Worm (Caenorhabditis elegans): Measurements from ENCODE around the gene fbxa-32.

fbxa-32 gene

DNA sequence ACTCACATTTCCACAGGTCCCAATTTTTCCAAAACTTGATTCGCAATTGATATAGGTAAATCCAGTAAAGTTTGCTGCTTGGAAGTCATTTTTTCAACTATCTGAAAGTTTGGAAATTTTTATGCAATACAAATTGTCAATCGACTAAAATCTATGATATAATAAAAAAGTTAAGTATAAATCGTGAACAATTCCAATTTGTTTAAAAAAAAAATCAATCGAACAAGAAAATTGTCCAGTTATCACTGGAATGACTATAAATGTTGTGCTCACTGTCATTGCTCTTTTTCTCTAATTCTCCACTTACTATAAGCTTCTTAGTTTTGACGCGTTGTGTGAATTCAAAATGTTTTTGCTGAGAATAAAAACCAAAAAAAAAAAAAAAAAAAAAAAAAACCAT lies at the start of gene fbxa-32:
TSS of gene fbxa-32 (minus strand) at position 101 of the 400 bp plus-strand sequence.
- no peak for TF ChIP-seq unc-62 (GFP tag; optimal IDR thresholded peaks at IDR 0.05)

DNA sequence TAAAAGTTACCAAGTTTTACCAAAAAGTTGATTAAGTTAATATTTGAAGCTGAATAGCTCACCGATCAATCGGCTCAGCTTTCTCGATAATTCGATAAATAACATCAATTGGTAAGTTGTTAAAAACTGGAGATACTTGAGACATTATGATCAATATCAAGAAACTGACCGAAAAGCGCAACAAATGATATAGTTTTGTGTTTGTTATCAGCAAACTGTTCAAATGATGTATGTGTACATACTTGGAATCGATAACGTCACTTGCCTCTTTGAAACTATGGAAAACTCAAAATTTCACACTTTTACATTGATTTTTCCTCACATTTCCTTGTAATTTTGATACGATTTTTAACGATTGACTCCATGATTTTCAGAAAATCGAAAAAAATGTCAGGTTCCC lies 46.0 kb upstream of the fbxa-32 start, which contains the start of the genes fbxa-80 and fbxa-19:
TSS of gene fbxa-80 (minus strand) at position 173 of the 400 bp plus-strand sequence.
TSS of gene fbxa-19 (plus strand) at position 364 of the 400 bp plus-strand sequence.
- no peak for TF ChIP-seq unc-62 (GFP tag; optimal IDR thresholded peaks at IDR 0.05)

DNA sequence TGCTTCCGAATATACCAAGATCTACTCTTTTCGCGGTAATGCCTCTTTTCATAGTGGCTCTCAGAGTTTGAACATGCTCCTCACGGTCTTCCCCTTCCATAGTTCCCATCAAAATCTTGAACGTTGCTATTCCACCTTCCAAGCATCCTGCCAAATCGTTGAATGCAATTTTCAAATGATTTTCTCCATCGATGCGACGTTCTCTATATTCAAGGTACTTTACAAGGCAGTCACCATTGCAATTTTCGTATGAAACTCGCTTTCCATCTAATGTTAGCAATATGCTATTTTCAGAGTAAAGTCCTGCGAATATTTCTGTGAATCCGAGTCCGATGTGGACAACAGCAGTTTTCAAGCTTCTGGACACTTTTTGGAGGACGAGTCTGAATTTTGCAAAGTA lies 45.2 kb upstream of the fbxa-32 start:
- no peak for TF ChIP-seq unc-62 (GFP tag; optimal IDR thresholded peaks at IDR 0.05)

DNA sequence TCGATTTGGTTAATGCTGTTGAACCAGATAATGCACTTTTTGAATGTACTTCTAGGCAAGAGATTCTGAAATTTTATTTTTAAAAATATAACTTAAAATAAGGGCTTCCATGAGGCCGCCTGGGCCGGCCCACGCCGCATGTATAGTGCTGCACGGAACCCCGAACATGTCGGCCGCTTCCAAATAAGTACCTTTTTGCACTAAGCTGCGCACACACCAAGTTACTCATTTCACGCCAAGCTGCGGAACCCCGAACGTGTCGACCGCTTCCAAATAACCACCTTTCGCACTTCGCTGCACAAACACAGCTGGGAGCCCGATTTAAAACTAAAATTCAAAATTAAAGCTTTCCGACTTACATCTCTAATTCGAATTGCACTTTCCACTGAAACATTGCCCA lies 42.3 kb upstream of the fbxa-32 start:
- no peak for TF ChIP-seq unc-62 (GFP tag; optimal IDR thresholded peaks at IDR 0.05)

DNA sequence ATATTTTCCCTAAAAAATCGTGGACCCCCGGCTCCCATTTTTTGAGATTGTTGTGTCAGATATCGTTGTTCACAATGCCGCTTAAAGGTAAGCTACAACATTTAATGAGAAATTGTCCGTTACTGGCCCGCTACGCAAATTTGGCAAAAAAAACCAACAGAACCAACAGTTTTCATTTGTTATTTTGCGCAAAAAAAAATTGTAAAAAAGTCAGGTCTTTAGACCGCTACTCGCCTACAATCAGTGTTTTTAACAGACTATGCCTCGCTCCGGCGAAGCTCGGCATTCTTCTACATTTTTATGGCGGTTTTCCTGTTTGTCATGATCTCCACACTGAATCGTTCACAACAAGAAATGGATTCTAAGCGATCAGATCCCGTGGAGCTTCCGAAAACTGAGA lies 39.8 kb upstream of the fbxa-32 start, which contains the start of gene Y82E9BL.12:
TSS of gene Y82E9BL.12 (plus strand) at position 301 of the 400 bp plus-strand sequence.
- TF ChIP-seq unc-62 (GFP tag; optimal IDR thresholded peaks at IDR 0.05) = no peak

DNA sequence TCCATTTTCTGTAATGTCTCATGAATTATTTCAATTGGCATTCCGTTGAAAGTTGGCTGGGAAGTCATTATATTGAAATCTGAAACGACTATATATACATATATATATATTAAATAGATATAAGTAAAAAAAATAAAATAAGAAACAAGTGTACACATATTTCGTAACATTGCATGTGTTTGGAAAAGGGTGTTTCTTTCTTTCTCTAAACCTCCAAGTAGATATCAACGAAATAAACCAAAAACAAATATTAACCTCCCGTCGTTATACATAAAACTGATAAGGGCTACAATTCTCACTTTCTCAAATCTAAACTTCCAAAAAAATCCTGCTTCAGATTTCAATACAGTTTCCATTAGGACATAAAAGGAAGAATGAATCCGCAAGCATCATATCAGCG lies 39.2 kb upstream of the fbxa-32 start, which contains the start of gene fbxa-79:
TSS of gene fbxa-79 (minus strand) at position 86 of the 400 bp plus-strand sequence.
- no peak for TF ChIP-seq unc-62 (GFP tag; optimal IDR thresholded peaks at IDR 0.05)

DNA sequence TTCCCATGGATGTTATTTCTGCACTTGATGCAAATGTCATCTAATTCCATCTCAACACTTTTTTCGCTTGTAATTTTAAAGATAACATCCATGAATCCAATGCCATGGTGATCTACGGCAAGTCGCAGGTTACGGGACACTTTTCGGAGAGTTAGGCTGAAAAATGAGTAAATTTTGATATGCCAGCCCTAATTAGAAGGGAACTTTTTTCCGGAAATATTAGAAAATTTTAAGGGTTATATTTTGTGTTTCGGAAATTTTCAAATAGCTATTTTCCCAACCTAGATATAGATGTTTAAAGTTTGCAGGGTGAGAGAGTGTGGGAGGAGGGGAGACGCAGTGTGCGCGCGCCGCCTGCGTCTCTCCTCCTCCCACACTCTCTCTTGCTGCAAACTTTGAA lies 38.3 kb upstream of the fbxa-32 start:
- no peak for TF ChIP-seq unc-62 (GFP tag; optimal IDR thresholded peaks at IDR 0.05)

DNA sequence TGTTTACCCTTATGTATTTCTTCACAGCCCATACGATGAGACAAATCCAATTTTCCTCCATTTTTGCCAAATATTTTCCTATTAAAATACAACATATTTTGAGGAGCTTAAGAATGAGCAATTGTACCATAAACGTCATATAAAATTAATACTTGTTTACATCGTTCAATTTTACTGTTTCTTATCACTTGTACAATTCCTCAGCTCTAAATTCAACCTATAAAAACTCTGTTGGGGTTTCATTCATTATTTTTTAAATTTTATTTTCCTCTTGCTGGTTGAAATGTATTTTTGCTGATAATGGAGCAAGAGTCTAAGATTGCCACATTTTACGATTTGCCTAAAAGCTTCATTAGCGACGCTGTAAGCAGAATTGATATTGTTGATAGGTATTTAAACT lies 34.4 kb upstream of the fbxa-32 start, which contains the start of gene fbxa-75:
TSS of gene fbxa-75 (plus strand) at position 301 of the 400 bp plus-strand sequence.
- TF ChIP-seq unc-62 (GFP tag; optimal IDR thresholded peaks at IDR 0.05) = no peak

DNA sequence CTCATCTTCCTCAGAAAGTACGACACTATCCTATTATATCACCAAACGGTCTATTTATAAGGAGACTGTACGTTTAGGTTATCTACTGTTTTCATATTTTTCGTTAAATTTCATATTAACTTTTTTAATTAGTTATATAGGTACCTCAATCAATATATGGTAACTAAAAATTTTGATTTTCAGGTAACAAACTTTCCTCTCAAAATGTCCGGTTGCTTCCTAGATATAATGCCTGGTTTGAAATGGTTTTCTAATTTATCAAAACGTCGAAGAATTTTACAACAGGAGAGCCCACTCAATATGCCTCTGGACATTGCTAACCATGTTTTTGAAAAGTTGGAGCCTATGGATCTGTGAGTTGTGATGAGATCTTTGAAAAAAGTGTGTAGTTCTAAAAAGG lies 28.5 kb upstream of the fbxa-32 start, which contains the start of gene fbxa-28:
TSS of gene fbxa-28 (plus strand) at position 301 of the 400 bp plus-strand sequence.
- no peak for TF ChIP-seq unc-62 (GFP tag; optimal IDR thresholded peaks at IDR 0.05)

DNA sequence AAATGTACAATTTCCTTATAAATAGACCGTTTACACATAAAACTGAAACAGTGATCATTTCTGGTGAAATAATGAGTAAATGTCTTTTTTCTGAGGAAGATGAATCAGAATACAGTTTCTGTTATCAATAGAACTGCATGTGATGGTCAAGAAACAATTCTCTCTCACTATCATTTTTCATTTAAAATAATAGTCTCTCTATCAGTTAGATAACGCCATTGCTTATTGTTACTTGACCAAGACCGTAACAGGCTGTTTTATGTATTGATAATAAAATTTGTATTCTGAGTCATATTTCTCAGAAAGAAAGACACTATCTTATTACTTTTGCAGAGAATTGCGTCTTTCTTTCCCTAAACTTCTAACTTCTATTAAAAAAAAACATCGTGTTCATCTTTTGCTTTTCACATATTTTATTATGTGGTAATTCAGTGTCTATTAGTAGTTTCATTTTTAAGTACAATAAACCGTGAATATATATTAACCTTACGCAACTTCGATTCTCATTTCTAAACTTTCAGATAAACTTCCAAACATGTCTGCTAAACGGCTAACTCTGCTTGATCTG lies 26.2 kb upstream of the fbxa-32 start, which contains the start of gene fbxa-35:
TSS of gene fbxa-35 (plus strand) at position 518 of the 568 bp plus-strand sequence.
- no peak for TF ChIP-seq unc-62 (GFP tag; optimal IDR thresholded peaks at IDR 0.05)

DNA sequence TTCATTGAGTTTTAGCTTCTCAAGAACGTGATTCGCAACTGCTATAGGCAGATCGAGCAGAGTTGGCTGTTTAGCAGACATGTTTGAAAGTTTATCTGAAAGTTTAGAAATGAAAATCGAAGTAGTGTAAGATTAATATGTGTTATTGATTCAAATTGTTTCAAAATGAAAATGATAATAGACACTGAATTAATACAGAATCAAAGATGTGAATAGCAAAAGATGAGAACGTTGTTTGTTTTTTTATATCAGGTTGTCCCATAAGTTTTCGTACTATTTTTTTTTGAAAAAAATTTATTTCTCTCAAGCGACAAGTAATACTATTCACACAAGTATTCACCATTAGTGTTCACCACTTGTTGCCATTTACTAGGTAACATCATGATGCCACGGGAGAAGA lies 24.1 kb upstream of the fbxa-32 start, which contains the start of gene fbxa-36:
TSS of gene fbxa-36 (minus strand) at position 101 of the 400 bp plus-strand sequence.
- no peak for TF ChIP-seq unc-62 (GFP tag; optimal IDR thresholded peaks at IDR 0.05)

DNA sequence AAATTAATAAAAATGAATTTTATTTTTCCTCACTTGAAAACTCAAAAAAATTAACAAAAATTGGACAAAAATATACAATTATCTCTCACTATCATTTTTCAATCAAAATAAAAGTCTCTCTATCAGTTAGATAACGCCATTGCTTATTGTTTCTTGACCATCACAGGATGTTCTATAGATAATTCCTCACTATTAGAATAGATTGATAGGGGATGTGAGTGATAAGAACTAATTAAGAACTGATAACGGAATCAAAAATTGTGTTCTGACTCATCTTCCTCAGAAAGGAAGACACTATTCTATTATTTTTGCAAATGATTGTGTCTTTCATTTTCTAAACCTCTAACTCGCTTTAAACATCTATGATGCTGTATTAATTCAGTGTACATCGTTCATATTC lies 20.1 kb upstream of the fbxa-32 start:
- no peak for TF ChIP-seq unc-62 (GFP tag; optimal IDR thresholded peaks at IDR 0.05)

DNA sequence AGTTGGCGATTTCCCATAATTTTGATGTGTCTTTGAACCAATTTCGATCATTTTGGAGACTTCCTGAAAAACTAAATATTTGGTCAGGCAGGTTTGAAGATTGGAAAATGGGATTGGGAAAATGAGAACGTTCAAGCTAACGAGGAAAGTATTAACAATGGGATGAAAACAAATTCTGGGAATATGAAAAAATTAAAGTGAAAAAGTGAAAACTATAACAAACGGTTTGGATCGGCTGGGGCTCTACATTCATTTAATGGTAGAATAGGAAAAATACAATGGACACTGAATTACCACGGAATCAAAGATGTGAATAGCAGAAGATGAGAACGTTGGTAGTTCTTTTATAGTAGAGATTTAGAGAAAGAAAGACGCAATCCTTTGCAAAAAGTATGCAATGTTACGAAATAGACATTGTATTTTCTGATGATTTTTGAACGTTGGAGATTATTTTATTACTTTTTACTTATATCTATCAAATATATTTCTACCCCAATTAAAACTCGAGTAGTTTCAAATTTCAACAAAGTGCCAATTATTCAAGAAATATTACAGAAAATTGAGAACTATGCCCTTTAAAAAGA lies 19.5 kb upstream of the fbxa-32 start, which contains the start of gene fbxa-50:
TSS of gene fbxa-50 (minus strand) at position 51 of the 584 bp plus-strand sequence.
- TF ChIP-seq unc-62 (GFP tag; optimal IDR thresholded peaks at IDR 0.05) = no peak

DNA sequence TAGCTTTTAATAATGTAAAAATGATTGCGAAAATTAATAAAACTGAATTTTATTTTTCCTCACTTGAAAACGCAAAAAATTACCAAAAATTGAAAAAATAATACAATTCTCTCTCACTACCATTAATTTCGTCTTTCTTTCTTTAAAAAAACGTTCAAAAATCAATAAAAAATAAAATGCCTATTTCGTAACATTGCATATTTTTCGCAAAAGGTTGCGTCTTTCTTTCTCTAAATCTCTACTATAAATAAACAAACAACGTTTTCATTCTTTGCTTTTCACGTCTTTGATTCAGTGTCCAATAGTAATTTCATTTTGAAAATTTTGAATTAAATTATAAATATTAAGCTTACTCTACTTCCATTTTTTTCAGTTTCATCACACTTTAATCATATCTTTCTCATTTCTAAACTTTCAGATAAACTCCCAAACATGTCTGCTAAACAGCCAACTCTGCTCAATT lies 15.6 kb upstream of the fbxa-32 start, which contains the start of gene fbxa-37:
TSS of gene fbxa-37 (plus strand) at position 413 of the 463 bp plus-strand sequence.
- TF ChIP-seq unc-62 (GFP tag; optimal IDR thresholded peaks at IDR 0.05) = no peak

DNA sequence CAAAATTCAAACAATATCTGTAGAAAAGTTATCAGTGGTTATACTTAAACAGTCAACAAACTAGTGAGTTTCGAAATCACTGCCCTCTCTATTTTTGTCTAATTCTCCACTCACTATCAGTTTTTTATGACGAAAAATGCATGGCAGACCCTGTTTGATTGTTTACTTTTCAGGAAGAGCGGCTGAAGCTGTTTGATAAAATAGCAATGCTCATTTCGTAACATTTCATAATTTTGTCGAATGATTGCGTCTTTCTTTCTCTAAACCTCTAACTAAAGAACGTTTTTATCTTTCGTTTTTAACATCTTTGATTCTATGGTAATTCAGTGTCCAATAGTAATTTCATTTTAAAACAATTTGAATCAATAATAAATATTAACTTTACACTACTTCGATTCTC lies 10.1 kb upstream of the fbxa-32 start:
- TF ChIP-seq unc-62 (GFP tag; optimal IDR thresholded peaks at IDR 0.05) = no peak

DNA sequence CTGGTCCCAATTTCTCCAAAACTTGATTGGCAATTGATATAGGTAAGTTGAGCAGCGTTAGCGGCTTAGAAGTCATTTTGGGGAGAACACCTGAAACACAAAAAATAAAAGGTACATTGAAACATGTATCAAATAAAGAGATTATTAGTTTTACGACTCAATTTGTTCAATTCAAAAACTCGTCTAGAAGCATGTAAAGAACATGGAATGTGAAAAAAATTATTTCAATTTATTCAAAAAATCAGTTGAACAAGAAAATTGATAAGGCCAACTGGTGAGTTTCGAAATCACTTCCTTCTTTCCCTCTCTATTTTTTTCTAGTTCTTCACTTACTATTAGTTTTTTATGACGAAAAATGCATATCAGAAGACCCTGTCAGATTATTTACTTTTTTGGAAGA lies 6.5 kb upstream of the fbxa-32 start, which contains the start of gene fbxa-30:
TSS of gene fbxa-30 (minus strand) at position 101 of the 400 bp plus-strand sequence.
- no peak for TF ChIP-seq unc-62 (GFP tag; optimal IDR thresholded peaks at IDR 0.05)

Measured in whole organism, dauer.